Fruit fly (Drosophila melanogaster) whole organism, embryonic: ENCODE results near the gene CAH4.

Experiments used
- Asciz ChIP-seq: fragments of 200-800 bp; sonication (Bioruptor generic); optimal IDR thresholded peaks from 2 replicates; lab custom pipeline; 2017; ENCODE audit warnings: missing biosample characterization, mild to moderate bottlenecking, missing genetic modification characterization, missing genetic modification reagents
- Bgb ChIP-seq: fragments of 200-800 bp; sonication (Bioruptor generic); IDR thresholded peaks from 2 replicates; pipeline ENCODE4 v1.3.6; 2022; ENCODE audit warnings: missing biosample characterization, missing genetic modification characterization; ENCODE audit not compliant: partially characterized antibody
- CG10267 ChIP-seq: fragments of 200-800 bp; sonication (Bioruptor generic); optimal IDR thresholded peaks from 2 replicates; lab custom pipeline; 2018; ENCODE audit warnings: missing biosample characterization, mild to moderate bottlenecking, missing genetic modification characterization, moderate library complexity
- CG10431 ChIP-seq: fragments of 200-800 bp; sonication (Bioruptor generic); optimal IDR thresholded peaks from 3 replicates; lab custom pipeline; 2018; ENCODE audit warnings: missing biosample characterization, mild to moderate bottlenecking, missing genetic modification characterization
- CG1233 ChIP-seq: fragments of 200-800 bp; sonication (Bioruptor generic); optimal IDR thresholded peaks from 4 replicates; lab custom pipeline; 2018; ENCODE audit warnings: missing biosample characterization, mild to moderate bottlenecking, missing genetic modification characterization
- CG12391 ChIP-seq: fragments of 200-800 bp; sonication (Bioruptor generic); optimal IDR thresholded peaks from 3 replicates; lab custom pipeline; 2018; ENCODE audit warnings: missing biosample characterization, mild to moderate bottlenecking, missing genetic modification characterization, moderate library complexity
- CG12659 ChIP-seq: fragments of 200-800 bp; sonication (Bioruptor generic); optimal IDR thresholded peaks from 3 replicates; lab custom pipeline; 2017; ENCODE audit warnings: mild to moderate bottlenecking, missing biosample characterization, missing genetic modification reagents, missing genetic modification characterization
- CG13424 ChIP-seq: fragments of 200-800 bp; sonication (Bioruptor generic); optimal IDR thresholded peaks from 2 replicates; lab custom pipeline; 2019; ENCODE audit warnings: missing biosample characterization, mild to moderate bottlenecking, missing genetic modification characterization, moderate library complexity
- CG13775 ChIP-seq: fragments of 200-800 bp; sonication (Bioruptor generic); optimal IDR thresholded peaks from 3 replicates; lab custom pipeline; 2017; ENCODE audit warnings: missing biosample characterization, mild to moderate bottlenecking, missing genetic modification characterization
- CG14710 ChIP-seq: fragments of 200-800 bp; sonication (Bioruptor generic); optimal IDR thresholded peaks from 3 replicates; lab custom pipeline; 2019; ENCODE audit warnings: missing biosample characterization, mild to moderate bottlenecking, missing genetic modification characterization, moderate library complexity
- CG15514 ChIP-seq: fragments of 200-800 bp; sonication (Bioruptor generic); optimal IDR thresholded peaks from 3 replicates; lab custom pipeline; 2017; ENCODE audit warnings: missing biosample characterization, missing genetic modification characterization, mild to moderate bottlenecking, moderate library complexity, missing genetic modification reagents
- CG17829 ChIP-seq: fragments of 200-800 bp; optimal IDR thresholded peaks from 2 replicates; lab custom pipeline; 2019; ENCODE audit warnings: missing biosample characterization, mild to moderate bottlenecking, missing genetic modification characterization, moderate library complexity
- CG2116 ChIP-seq: fragments of 200-800 bp; sonication (Bioruptor generic); optimal IDR thresholded peaks from 3 replicates; lab custom pipeline; 2018; ENCODE audit warnings: missing biosample characterization, mild to moderate bottlenecking, missing genetic modification characterization
- CG30020 ChIP-seq: fragments of 200-800 bp; optimal IDR thresholded peaks from 2 replicates; lab custom pipeline; 2019; ENCODE audit warnings: missing biosample characterization, mild to moderate bottlenecking, missing genetic modification characterization, moderate library complexity
- CG3281 ChIP-seq: fragments of 200-800 bp; sonication (Bioruptor generic); optimal IDR thresholded peaks from 3 replicates; lab custom pipeline; 2017; ENCODE audit warnings: missing biosample characterization, mild to moderate bottlenecking, missing genetic modification characterization
- CG4854 ChIP-seq: fragments of 200-800 bp; sonication (Bioruptor generic); optimal IDR thresholded peaks from 2 replicates; lab custom pipeline; 2016; ENCODE audit warnings: missing biosample characterization, missing genetic modification characterization, inconsistent platforms
- CG6683 ChIP-seq: fragments of 200-800 bp; sonication (Bioruptor generic); optimal IDR thresholded peaks from 2 replicates; lab custom pipeline; 2017; ENCODE audit warnings: missing biosample characterization, mild to moderate bottlenecking, missing genetic modification characterization, missing genetic modification reagents
- CG8359 ChIP-seq: fragments of 200-800 bp; sonication (Bioruptor generic); optimal IDR thresholded peaks from 2 replicates; lab custom pipeline; 2017; ENCODE audit warnings: missing biosample characterization, mild to moderate bottlenecking, missing genetic modification characterization, borderline replicate concordance
- Dek ChIP-seq: fragments of 200-800 bp; sonication (Bioruptor generic); optimal IDR thresholded peaks from 3 replicates; lab custom pipeline; 2019; ENCODE audit warnings: missing biosample characterization, mild to moderate bottlenecking, missing genetic modification characterization, moderate library complexity
- Dp ChIP-seq: fragments of 200-800 bp; sonication (Bioruptor generic); optimal IDR thresholded peaks from 2 replicates; lab custom pipeline; 2018; ENCODE audit warnings: missing biosample characterization, mild to moderate bottlenecking, missing genetic modification characterization, moderate library complexity
- E2f2 ChIP-seq: fragments of 200-800 bp; sonication (Bioruptor generic); IDR thresholded peaks from 2 replicates; pipeline ENCODE4 v1.3.6; 2022; ENCODE audit warnings: missing biosample characterization, missing genetic modification characterization
- Elba2 ChIP-seq: fragments of 200-800 bp; sonication (Bioruptor generic); optimal IDR thresholded peaks from 3 replicates; lab custom pipeline; 2016; ENCODE audit warnings: missing biosample characterization, missing genetic modification characterization
- Ets97D ChIP-seq: fragments of 200-800 bp; sonication (Bioruptor generic); optimal IDR thresholded peaks from 3 replicates; lab custom pipeline; 2016; ENCODE audit warnings: missing biosample characterization, missing genetic modification characterization
- MBD-R2 ChIP-seq: fragments of 200-800 bp; sonication (Bioruptor generic); IDR thresholded peaks from 2 replicates; pipeline ENCODE4 v1.3.6; 2022; ENCODE audit warnings: missing biosample characterization, missing genetic modification characterization
- MESR4 ChIP-seq: fragments of 200-800 bp; sonication (Bioruptor generic); optimal IDR thresholded peaks from 2 replicates; lab custom pipeline; 2018; ENCODE audit warnings: missing biosample characterization, mild to moderate bottlenecking, missing genetic modification characterization, moderate library complexity
- Max ChIP-seq: fragments of 200-800 bp; sonication (Bioruptor generic); optimal IDR thresholded peaks from 2 replicates; lab custom pipeline; 2016; ENCODE audit warnings: missing biosample characterization, mild to moderate bottlenecking, missing genetic modification characterization
- Mrtf ChIP-seq: fragments of 200-800 bp; sonication (Bioruptor generic); IDR thresholded peaks from 3 replicates; pipeline ENCODE4 v1.3.6; 2022; ENCODE audit warnings: missing biosample characterization, missing genetic modification characterization
- Myb ChIP-seq: fragments of 200-800 bp; sonication (Bioruptor generic); optimal IDR thresholded peaks from 2 replicates; lab custom pipeline; 2016; ENCODE audit warnings: missing biosample characterization, missing genetic modification characterization
- Nf-YB ChIP-seq: fragments of 200-800 bp; sonication (Bioruptor generic); optimal IDR thresholded peaks from 3 replicates; lab custom pipeline; 2019; ENCODE audit warnings: missing biosample characterization, mild to moderate bottlenecking, missing genetic modification characterization, moderate library complexity
- Pdp1 ChIP-seq, 2 experiments: fragments of 200-800 bp; sonication (Bioruptor generic); optimal IDR thresholded peaks; 3 replicates each; lab custom pipeline; 2016; ENCODE audit warnings: missing biosample characterization in 2 of 2, missing genetic modification characterization in 2 of 2, mild to moderate bottlenecking in 1 of 2, moderate library complexity in 1 of 2
- Poxn ChIP-seq: fragments of 200-800 bp; sonication (Bioruptor generic); IDR thresholded peaks from 2 replicates; pipeline ENCODE4 v1.3.6; 2022; ENCODE audit warnings: missing biosample characterization, missing genetic modification characterization
- Ptx1 ChIP-seq: fragments of 200-800 bp; sonication (Bioruptor generic); IDR thresholded peaks from 2 replicates; pipeline ENCODE4 v1.3.6; 2022; ENCODE audit warnings: missing biosample characterization, missing genetic modification characterization
- Scr ChIP-seq: fragments of 200-800 bp; sonication (Bioruptor generic); IDR thresholded peaks from 2 replicates; pipeline ENCODE4 v1.3.6; 2022; ENCODE audit warnings: missing biosample characterization, missing genetic modification characterization; ENCODE audit not compliant: partially characterized antibody
- Sin3A ChIP-seq: fragments of >200 bp; optimal IDR thresholded peaks from 2 replicates; lab custom pipeline; 2018
- caup ChIP-seq: fragments of 200-800 bp; sonication (Bioruptor generic); optimal IDR thresholded peaks from 3 replicates; lab custom pipeline; 2017; ENCODE audit warnings: missing biosample characterization, mild to moderate bottlenecking, missing genetic modification characterization, moderate library complexity; ENCODE audit not compliant: severe bottlenecking
- croc ChIP-seq: fragments of 200-800 bp; sonication (Bioruptor generic); conservative IDR thresholded peaks from 3 replicates; pipeline ENCODE4 v1.3.6; 2022; ENCODE audit warnings: missing biosample characterization, missing genetic modification characterization
- crp ChIP-seq, 2 experiments: fragments of 200-800 bp; sonication (Bioruptor generic); optimal IDR thresholded peaks; 2 replicates in 1 of 2; 3 replicates in 1 of 2; lab custom pipeline; 2017; ENCODE audit warnings: missing biosample characterization in 2 of 2, missing genetic modification characterization in 2 of 2, mild to moderate bottlenecking in 1 of 2, moderate library complexity in 1 of 2
- cwo ChIP-seq: fragments of 200-800 bp; sonication (Bioruptor generic); optimal IDR thresholded peaks from 3 replicates; lab custom pipeline; 2017; ENCODE audit warnings: missing biosample characterization, missing genetic modification characterization, mild to moderate bottlenecking, moderate library complexity, missing genetic modification reagents
- dm ChIP-seq: fragments of 200-800 bp; sonication (Bioruptor generic); optimal IDR thresholded peaks from 3 replicates; lab custom pipeline; 2016; ENCODE audit warnings: missing biosample characterization, missing genetic modification characterization
- en ChIP-seq: fragments of 200-800 bp; sonication (Bioruptor generic); optimal IDR thresholded peaks from 2 replicates; lab custom pipeline; 2016; ENCODE audit warnings: missing biosample characterization, missing genetic modification characterization
- fu2 ChIP-seq: fragments of 200-800 bp; sonication (Bioruptor generic); optimal IDR thresholded peaks from 2 replicates; lab custom pipeline; 2016; ENCODE audit warnings: missing biosample characterization, missing genetic modification characterization
- grn ChIP-seq: fragments of 200-800 bp; sonication (Bioruptor generic); optimal IDR thresholded peaks from 3 replicates; lab custom pipeline; 2017; ENCODE audit warnings: missing biosample characterization, missing genetic modification characterization
- kay ChIP-seq: fragments of 200-800 bp; sonication (Bioruptor generic); optimal IDR thresholded peaks from 2 replicates; lab custom pipeline; 2016; ENCODE audit warnings: missing biosample characterization, missing genetic modification characterization
- lbe ChIP-seq: fragments of 200-800 bp; sonication (Bioruptor generic); optimal IDR thresholded peaks from 2 replicates; lab custom pipeline; 2016; ENCODE audit warnings: missing biosample characterization, mild to moderate bottlenecking, missing genetic modification characterization
- nmo ChIP-seq: fragments of 200-800 bp; sonication (Bioruptor generic); optimal IDR thresholded peaks from 2 replicates; lab custom pipeline; 2018; ENCODE audit warnings: missing biosample characterization, mild to moderate bottlenecking, missing genetic modification characterization, moderate library complexity
- run ChIP-seq: fragments of 200-800 bp; sonication (Bioruptor generic); optimal IDR thresholded peaks from 3 replicates; lab custom pipeline; 2018; ENCODE audit warnings: missing biosample characterization, mild to moderate bottlenecking, missing genetic modification characterization
- scrt ChIP-seq: fragments of 200-800 bp; sonication (Bioruptor generic); optimal IDR thresholded peaks from 2 replicates; lab custom pipeline; 2018; ENCODE audit warnings: missing biosample characterization, mild to moderate bottlenecking, missing genetic modification characterization, moderate library complexity
- unc-4 ChIP-seq: fragments of 200-800 bp; sonication (Bioruptor generic); IDR thresholded peaks from 2 replicates; pipeline ENCODE4 v1.3.6; 2022; ENCODE audit warnings: missing biosample characterization, missing genetic modification characterization; ENCODE audit not compliant: partially characterized antibody

The CAH4 gene

dm6 chr3R:24876843-24877457 lies 19.6 kb upstream of the CAH4 start, which contains the start of the genes CG11089 and CG31381 (continued):
- TF ChIP-seq Dek (tag; lab: Kevin White, UChicago) (peak; percentile 32), Pdp1 (GFP tag; optimal IDR thresholded peaks at IDR 0.05; lab: Kevin White, UChicago) (no peak), CG30020 (tag; lab: Kevin White, UChicago) (peak; percentile 2), croc (GFP tag; lab: Robert Waterston, UW) (0 out of 3 replicates have a peak, but pooled peaks have one; percentile 3), en (GFP tag; lab: Kevin White, UChicago) (no peak), CG17829 (tag; lab: Kevin White, UChicago) (peak; percentile 39), nmo (GFP tag; lab: Kevin White, UChicago) (peak; percentile 36), Bgb (GFP tag; lab: Robert Waterston, UW) (no peak), caup (peak; percentile 45), Max (GFP tag; lab: Kevin White, UChicago) (peak; percentile 66), Dp (peak; percentile 96), CG15514 (peak; percentile 83), cwo (peak; percentile 94), CG4854 (GFP tag; lab: Kevin White, UChicago) (peak; percentile 97), CG3281 (GFP tag; lab: Kevin White, UChicago) (peak; percentile 5), Mrtf (GFP tag; lab: Robert Waterston, UW) (no peak), CG14710 (peak; percentile 100), kay (GFP tag; lab: Kevin White, UChicago) (no peak), E2f2 (GFP tag; lab: Robert Waterston, UW) (peak; percentile 97), Elba2 (GFP tag; lab: Kevin White, UChicago) (peak; percentile 13), CG8359 (GFP tag; lab: Kevin White, UChicago) (no peak), run (tag; lab: Kevin White, UChicago) (peak; percentile 37), Poxn (GFP tag; lab: Robert Waterston, UW) (no peak), grn (GFP tag; lab: Kevin White, UChicago) (peak; percentile 11), Asciz (peak; percentile 25), Ets97D (GFP tag; lab: Kevin White, UChicago) (peak; percentile 44), Ptx1 (GFP tag; lab: Robert Waterston, UW) (no peak), unc-4 (GFP tag; lab: Robert Waterston, UW) (peak; percentile 16; the same call in 1 of the 2 replicates), crp (GFP tag; optimal IDR thresholded peaks at IDR 0.05; lab: Kevin White, UChicago) (peak in 1 of 2 experiments; percentile 76), Myb (GFP tag; lab: Kevin White, UChicago) (no peak), CG1233 (GFP tag; lab: Kevin White, UChicago) (no peak), Scr (0 out of 2 replicates have a peak, but pooled peaks have one; percentile 4), CG2116 (peak; percentile 5), fu2 (GFP tag; lab: Kevin White, UChicago) (no peak), CG6683 (GFP tag; lab: Kevin White, UChicago) (peak; percentile 14), scrt (GFP tag; lab: Kevin White, UChicago) (peak; percentile 84), Nf-YB (GFP tag; lab: Kevin White, UChicago) (peak; percentile 7), CG10431 (GFP tag; lab: Kevin White, UChicago) (no peak), CG13424 (tag; lab: Kevin White, UChicago) (peak; percentile 25), CG12659 (GFP tag; lab: Kevin White, UChicago) (peak; percentile 44), Sin3A (lab: Kevin White, UChicago) (peak; percentile 6), CG13775 (peak; percentile 6), MBD-R2 (GFP tag; lab: Robert Waterston, UW) (0 out of 2 replicates have a peak, but pooled peaks have one; percentile 6), lbe (GFP tag; lab: Kevin White, UChicago) (peak; percentile 4), MESR4 (GFP tag; lab: Kevin White, UChicago) (peak; percentile 22), dm (GFP tag; lab: Kevin White, UChicago) (peak; percentile 89), CG10267 (peak; percentile 45), CG12391 (tag; lab: Kevin White, UChicago) (peak; percentile 61)
